Worm (Caenorhabditis elegans): ENCODE data around the gene aexr-2.

The aexr-2 gene

ce11 chrX:6644971-6645704 lies 13.8 kb upstream of the aexr-2 start, which contains the start of gene C56E10.3:
TSS of gene C56E10.3 (plus strand) at chrX:6645654.
- TF ChIP-seq ceh-14 (tag; optimal IDR thresholded peaks at IDR 0.05) (no peak), nhr-11 (tag; optimal IDR thresholded peaks at IDR 0.05) (no peak), rnt-1 (tag; optimal IDR thresholded peaks at IDR 0.05) (no peak), tbx-7 (tag; optimal IDR thresholded peaks at IDR 0.05) (no peak), sdc-2 (tag; optimal IDR thresholded peaks at IDR 0.05) (no peak), unc-42 (tag; optimal IDR thresholded peaks at IDR 0.05) (no peak), ceh-19 (GFP tag; optimal IDR thresholded peaks at IDR 0.05) (no peak), unc-3 (GFP tag; conservative IDR thresholded peaks at IDR 0.05) (no peak), unc-3 (tag; optimal IDR thresholded peaks at IDR 0.05) (no peak), odd-2 (tag; optimal IDR thresholded peaks at IDR 0.05) (no peak), ceh-45 (GFP tag; IDR thresholded peaks at IDR 0.05) (no peak), npax-4 (tag; optimal IDR thresholded peaks at IDR 0.05) (no peak), tbx-2 (tag; optimal IDR thresholded peaks at IDR 0.05) (no peak), mec-3 (tag; optimal IDR thresholded peaks at IDR 0.05; ENCODE audit: borderline replicate concordance) (no peak), ceh-9 (tag; optimal IDR thresholded peaks at IDR 0.05) (no peak), zip-5 (tag; optimal IDR thresholded peaks at IDR 0.05) (no peak), pat-9 (tag; optimal IDR thresholded peaks at IDR 0.05) (no peak), ceh-31 (tag; optimal IDR thresholded peaks at IDR 0.05) (no peak), ceh-48 (tag; optimal IDR thresholded peaks at IDR 0.05) (no peak), hlh-30 (tag; optimal IDR thresholded peaks at IDR 0.05; ENCODE audit: insufficient read depth) (no peak)

- no peak for TF ChIP-seq rnt-1 (tag; optimal IDR thresholded peaks at IDR 0.05)
- no peak for TF ChIP-seq npax-4 (tag; optimal IDR thresholded peaks at IDR 0.05)
- TF ChIP-seq unc-3 (GFP tag; conservative IDR thresholded peaks at IDR 0.05), result no peak
- no peak for TF ChIP-seq unc-3 (tag; optimal IDR thresholded peaks at IDR 0.05)
- TF ChIP-seq pqm-1 (tag; optimal IDR thresholded peaks at IDR 0.05), result no peak
- no peak for TF ChIP-seq ceh-14 (tag; optimal IDR thresholded peaks at IDR 0.05)
- TF ChIP-seq pha-4 (tag; optimal IDR thresholded peaks at IDR 0.05), result no peak
- TF ChIP-seq ceh-31 (tag; optimal IDR thresholded peaks at IDR 0.05), result no peak
- TF ChIP-seq mec-3 (tag; optimal IDR thresholded peaks at IDR 0.05; ENCODE audit: borderline replicate concordance), result no peak
- TF ChIP-seq hlh-13 (GFP tag; optimal IDR thresholded peaks at IDR 0.05), result no peak
- TF ChIP-seq hlh-30 (tag; optimal IDR thresholded peaks at IDR 0.05; ENCODE audit: insufficient read depth), result no peak
- no peak for TF ChIP-seq C08G9.2 (tag; optimal IDR thresholded peaks at IDR 0.05)
- TF ChIP-seq ceh-48 (tag; optimal IDR thresholded peaks at IDR 0.05), result no peak
- no peak for TF ChIP-seq fax-1 (tag; optimal IDR thresholded peaks at IDR 0.05)
- no peak for TF ChIP-seq dmd-4 (tag; optimal IDR thresholded peaks at IDR 0.05; ENCODE audit: borderline replicate concordance)
- no peak for TF ChIP-seq unc-42 (tag; optimal IDR thresholded peaks at IDR 0.05)
- no peak for TF ChIP-seq nhr-232 (tag; optimal IDR thresholded peaks at IDR 0.05)
- no peak for TF ChIP-seq hlh-6 (tag; optimal IDR thresholded peaks at IDR 0.05)
- TF ChIP-seq ceh-6 (GFP tag; optimal IDR thresholded peaks at IDR 0.05), result no peak
- TF ChIP-seq F13H6.1 (tag; optimal IDR thresholded peaks at IDR 0.05), result no peak
- no peak for TF ChIP-seq ceh-22 (tag; optimal IDR thresholded peaks at IDR 0.05)
These were observed 11.5 kb upstream of the aexr-2 start for ce11 chrX:6642798-6643197.

- no peak for TF ChIP-seq sox-4 (tag; optimal IDR thresholded peaks at IDR 0.05)
- no peak for TF ChIP-seq ceh-48 (tag; optimal IDR thresholded peaks at IDR 0.05)
These were observed 10.2 kb upstream of the aexr-2 start for ce11 chrX:6641509-6641908.

ce11 chrX:6640570-6641199 lies 9.3 kb upstream of the aexr-2 start, which contains the start of gene nhr-120:
TSS of gene nhr-120 (minus strand) at chrX:6640620.
- TF ChIP-seq ceh-9 (tag; optimal IDR thresholded peaks at IDR 0.05) (no peak), F13H6.1 (tag; optimal IDR thresholded peaks at IDR 0.05) (no peak), ztf-16 (tag; optimal IDR thresholded peaks at IDR 0.05) (no peak), pax-1 (tag; optimal IDR thresholded peaks at IDR 0.05) (no peak), hlh-13 (GFP tag; optimal IDR thresholded peaks at IDR 0.05) (no peak), fkh-6 (tag; optimal IDR thresholded peaks at IDR 0.05) (no peak), lin-11 (tag; optimal IDR thresholded peaks at IDR 0.05) (no peak), nhr-11 (tag; optimal IDR thresholded peaks at IDR 0.05) (no peak), ceh-30 (tag; optimal IDR thresholded peaks at IDR 0.05) (no peak), ceh-34 (tag; optimal IDR thresholded peaks at IDR 0.05) (no peak), ceh-48 (tag; optimal IDR thresholded peaks at IDR 0.05) (no peak), npax-4 (tag; optimal IDR thresholded peaks at IDR 0.05) (no peak), tbx-7 (tag; optimal IDR thresholded peaks at IDR 0.05) (no peak), ceh-19 (GFP tag; optimal IDR thresholded peaks at IDR 0.05) (no peak), rnt-1 (tag; optimal IDR thresholded peaks at IDR 0.05) (no peak)
